Fruit fly (Drosophila melanogaster): ENCODE results near the gene CG11581.

Gene CG11581

DNA sequence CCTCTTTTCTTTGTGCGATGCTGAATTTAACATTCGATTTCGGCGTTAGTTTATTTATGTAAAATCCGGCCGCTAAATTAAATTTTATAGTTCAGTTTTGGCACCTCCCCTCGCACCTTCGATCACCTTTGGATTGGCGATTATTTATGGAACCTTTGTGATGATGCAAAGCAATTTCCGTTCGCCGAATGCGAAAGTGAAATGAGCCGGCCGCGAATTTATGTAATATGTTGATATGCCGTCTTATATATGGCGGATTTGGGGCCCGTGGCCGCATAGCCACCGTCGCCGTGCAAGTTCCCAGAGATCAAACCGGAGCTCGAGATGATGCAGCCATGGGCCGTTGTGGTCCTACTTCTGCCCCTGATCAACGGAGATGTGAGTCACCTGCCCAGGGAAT lies at the start of gene CG11581:
TSS of gene CG11581 (plus strand) at position 301 of the 400 bp plus-strand sequence.
- TF ChIP-seq pad (GFP tag; optimal IDR thresholded peaks at IDR 0.05), result no peak
- no peak for TF ChIP-seq Hr96 (GFP tag; optimal IDR thresholded peaks at IDR 0.05)
- TF ChIP-seq CG5204 (GFP tag; optimal IDR thresholded peaks at IDR 0.05), result no peak
- no peak for TF ChIP-seq CG7101 (tag; optimal IDR thresholded peaks at IDR 0.05)
- no peak for TF ChIP-seq cnc (optimal IDR thresholded peaks at IDR 0.05)
- no peak for TF ChIP-seq ovo (GFP tag; optimal IDR thresholded peaks at IDR 0.05)
- no peak for TF ChIP-seq Mnt (GFP tag; optimal IDR thresholded peaks at IDR 0.05)

DNA sequence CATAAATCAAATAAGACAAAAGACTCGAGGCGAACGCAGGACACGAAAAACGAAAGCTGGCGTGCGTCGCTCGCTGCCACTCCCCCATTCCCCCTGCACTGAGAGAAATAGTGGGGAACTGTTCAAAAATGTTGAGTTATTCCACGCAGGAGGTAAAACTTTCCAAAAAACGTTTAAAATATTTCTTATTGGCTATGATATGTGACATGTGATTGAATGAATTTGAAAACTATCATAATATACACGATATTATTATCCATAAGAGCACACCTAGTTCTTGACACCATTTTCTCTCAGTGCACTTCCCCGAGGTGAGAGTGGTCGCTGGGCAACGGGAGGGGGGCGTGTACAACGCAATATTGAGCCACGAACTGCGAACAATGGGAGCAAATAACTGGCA lies 42.8 kb upstream of the CG11581 start:
- TF ChIP-seq Clk (GFP tag; optimal IDR thresholded peaks at IDR 0.05), result no peak
- no peak for TF ChIP-seq Crg-1 (GFP tag; optimal IDR thresholded peaks at IDR 0.05)
- TF ChIP-seq toe (GFP tag; optimal IDR thresholded peaks at IDR 0.05), result no peak
- no peak for TF ChIP-seq CG12768 (GFP tag; optimal IDR thresholded peaks at IDR 0.05)
- TF ChIP-seq Mnt (GFP tag; optimal IDR thresholded peaks at IDR 0.05), result no peak
- TF ChIP-seq cic (GFP tag; optimal IDR thresholded peaks at IDR 0.05), result no peak

DNA sequence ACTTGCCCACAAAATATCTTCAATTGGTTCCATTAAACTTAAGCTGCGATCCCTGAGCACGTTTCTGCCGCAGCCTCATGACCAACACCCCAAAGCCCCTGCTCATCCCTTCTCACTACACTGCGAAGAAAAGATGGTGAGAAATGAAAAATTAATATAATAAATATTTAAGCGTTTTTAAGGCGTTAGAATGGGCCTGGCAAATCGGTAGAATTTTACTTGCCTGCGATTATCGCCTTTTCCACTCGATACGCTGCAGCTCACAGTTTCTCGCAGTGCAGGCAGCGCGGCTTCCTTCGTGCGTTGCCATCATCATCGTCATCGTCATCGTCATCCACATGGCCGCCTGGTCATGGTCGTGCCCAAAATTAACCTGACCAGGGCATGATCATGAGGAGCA lies 28.6 kb upstream of the CG11581 start:
- TF ChIP-seq CG1620 (GFP tag; optimal IDR thresholded peaks at IDR 0.05), result no peak

DNA sequence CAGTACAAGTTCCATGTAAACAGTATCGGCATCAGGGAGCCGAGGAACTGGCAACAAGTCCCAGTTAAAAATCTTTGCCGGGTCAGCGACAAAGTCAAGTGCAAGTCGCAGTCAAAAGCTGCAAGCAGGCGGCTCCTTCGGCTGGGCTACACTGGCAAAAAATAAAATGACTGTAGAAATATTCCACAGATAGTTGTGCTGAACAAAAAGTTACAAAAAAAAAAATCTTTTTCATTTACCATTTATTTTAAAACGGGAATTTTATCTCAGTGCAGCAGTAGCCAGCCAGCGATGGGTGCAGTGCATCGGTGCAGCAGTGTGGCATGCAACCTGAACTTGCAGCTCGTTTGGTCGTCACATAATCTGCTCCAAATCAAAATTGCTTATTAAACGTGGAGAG lies 27.4 kb upstream of the CG11581 start:
- TF ChIP-seq CG12768 (GFP tag; optimal IDR thresholded peaks at IDR 0.05), result no peak
- no peak for TF ChIP-seq bab1 (GFP tag; optimal IDR thresholded peaks at IDR 0.05)

DNA sequence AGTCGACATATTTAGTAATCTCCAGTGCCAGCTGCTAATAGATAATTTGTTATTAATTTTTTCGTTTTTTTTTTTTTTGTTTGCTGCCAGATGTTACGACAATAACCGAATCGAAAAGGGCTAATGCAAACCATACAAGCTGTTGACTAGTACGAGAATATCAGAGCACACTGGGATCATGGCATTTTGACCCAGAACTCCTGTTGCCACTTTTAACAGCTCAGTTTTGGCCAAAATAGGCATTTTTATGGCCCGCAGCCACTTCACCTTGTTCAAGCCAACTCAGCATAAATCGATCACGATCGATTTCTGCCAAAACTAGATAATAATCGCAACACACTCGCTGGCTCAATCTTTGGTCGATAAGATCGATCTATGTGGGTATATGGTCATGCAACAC lies 24.8 kb upstream of the CG11581 start, which contains the start of gene CG12479:
TSS of gene CG12479 (minus strand) at position 101 of the 400 bp plus-strand sequence.
- TF ChIP-seq CG12768 (GFP tag; optimal IDR thresholded peaks at IDR 0.05), result no peak

DNA sequence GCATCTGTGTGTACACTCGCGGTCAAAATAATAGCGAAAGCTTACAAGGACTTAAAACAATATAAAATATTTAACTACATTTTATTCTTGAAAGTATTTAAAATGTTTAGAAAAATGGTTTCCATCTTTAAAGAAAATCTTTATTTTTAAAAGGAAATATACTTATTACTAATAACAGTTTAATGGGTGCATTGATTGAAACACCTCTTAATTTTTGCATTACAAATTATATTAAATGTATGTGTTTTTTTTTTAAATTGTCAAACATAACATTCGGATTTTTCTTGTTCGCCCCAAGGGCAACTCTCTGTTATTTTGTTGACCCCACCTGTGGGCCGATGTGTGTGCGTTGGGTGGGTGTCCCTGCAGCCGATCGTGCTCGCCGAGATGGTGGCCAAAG lies 23.0 kb upstream of the CG11581 start:
- no peak for TF ChIP-seq CG5204 (GFP tag; optimal IDR thresholded peaks at IDR 0.05)
- no peak for TF ChIP-seq kay (GFP tag; ENCODE audit: borderline replicate concordance)
- no peak for TF ChIP-seq tj (GFP tag; optimal IDR thresholded peaks at IDR 0.05)

DNA sequence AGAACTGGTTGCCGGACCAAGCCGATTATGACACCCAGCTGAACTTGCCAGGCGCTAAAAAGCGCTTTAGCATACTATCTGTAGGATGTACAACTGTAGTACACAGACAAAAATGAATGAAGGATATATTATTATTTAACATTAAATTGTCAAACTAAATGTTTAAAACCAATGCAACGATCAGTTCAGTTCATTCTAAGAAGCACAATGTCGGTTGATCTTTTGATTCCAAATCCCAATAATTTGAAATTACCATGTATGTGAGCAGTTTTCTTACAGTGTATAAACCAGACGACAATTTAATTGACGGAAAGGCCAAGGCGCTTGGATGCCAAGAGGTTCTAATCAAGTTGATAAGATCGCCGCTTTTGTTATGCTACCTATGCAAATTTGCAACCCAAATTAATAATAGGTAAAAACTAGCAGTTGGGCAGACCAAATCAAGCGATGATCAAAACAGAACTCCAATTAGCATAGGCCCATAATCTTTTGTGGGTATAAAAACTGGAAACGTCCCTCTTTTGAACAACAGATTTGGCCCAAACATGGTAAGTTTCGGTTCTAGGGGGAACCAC lies 7.6 kb upstream of the CG11581 start, which contains the start of gene CG12480:
TSS of gene CG12480 (plus strand) at position 525 of the 575 bp plus-strand sequence.
- TF ChIP-seq Mnt (GFP tag; optimal IDR thresholded peaks at IDR 0.05), result no peak
- TF ChIP-seq Hr96 (GFP tag; optimal IDR thresholded peaks at IDR 0.05), result no peak
- TF ChIP-seq CG14711 (tag; optimal IDR thresholded peaks at IDR 0.05), result no peak
- TF ChIP-seq Crg-1 (GFP tag; optimal IDR thresholded peaks at IDR 0.05), result no peak
- no peak for TF ChIP-seq kay (GFP tag; ENCODE audit: borderline replicate concordance)
- no peak for TF ChIP-seq CG7101 (tag; optimal IDR thresholded peaks at IDR 0.05)

DNA sequence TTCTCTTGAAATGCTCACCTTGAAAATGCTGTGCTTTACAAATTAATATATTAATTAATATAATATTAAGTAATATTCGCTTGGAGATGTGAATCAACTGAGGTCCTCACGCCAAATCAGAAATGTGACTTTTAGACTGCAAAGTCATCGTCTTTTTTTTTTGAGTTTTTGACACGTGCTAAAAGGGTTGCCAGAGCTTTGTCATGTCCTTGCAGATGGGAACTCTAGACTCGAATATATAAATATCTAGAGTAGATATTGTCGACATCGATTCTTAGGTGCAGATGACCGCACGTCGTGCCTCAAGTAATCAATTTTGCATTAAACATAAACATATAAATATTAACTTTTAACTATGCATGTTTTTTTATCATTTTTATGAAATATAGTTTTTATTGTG lies 4.2 kb upstream of the CG11581 start, which contains the start of gene betaNACtes1:
TSS of gene betaNACtes1 (minus strand) at position 101 of the 400 bp plus-strand sequence.
- TF ChIP-seq Clk (GFP tag; optimal IDR thresholded peaks at IDR 0.05) (no peak), CG11617 (GFP tag; optimal IDR thresholded peaks at IDR 0.05) (no peak), CG7101 (tag; optimal IDR thresholded peaks at IDR 0.05) (no peak), cnc (optimal IDR thresholded peaks at IDR 0.05) (no peak), cic (GFP tag; optimal IDR thresholded peaks at IDR 0.05) (no peak), pad (GFP tag; optimal IDR thresholded peaks at IDR 0.05) (no peak), toe (GFP tag; optimal IDR thresholded peaks at IDR 0.05) (no peak), Crg-1 (GFP tag; optimal IDR thresholded peaks at IDR 0.05) (no peak), Mnt (GFP tag; optimal IDR thresholded peaks at IDR 0.05) (no peak), CG33017 (tag; optimal IDR thresholded peaks at IDR 0.05) (no peak), ovo (GFP tag; optimal IDR thresholded peaks at IDR 0.05) (no peak), Hr96 (GFP tag; optimal IDR thresholded peaks at IDR 0.05) (no peak), kay (GFP tag; ENCODE audit: borderline replicate concordance) (no peak), CG12768 (GFP tag; optimal IDR thresholded peaks at IDR 0.05) (no peak), bab1 (GFP tag; optimal IDR thresholded peaks at IDR 0.05) (no peak)

DNA sequence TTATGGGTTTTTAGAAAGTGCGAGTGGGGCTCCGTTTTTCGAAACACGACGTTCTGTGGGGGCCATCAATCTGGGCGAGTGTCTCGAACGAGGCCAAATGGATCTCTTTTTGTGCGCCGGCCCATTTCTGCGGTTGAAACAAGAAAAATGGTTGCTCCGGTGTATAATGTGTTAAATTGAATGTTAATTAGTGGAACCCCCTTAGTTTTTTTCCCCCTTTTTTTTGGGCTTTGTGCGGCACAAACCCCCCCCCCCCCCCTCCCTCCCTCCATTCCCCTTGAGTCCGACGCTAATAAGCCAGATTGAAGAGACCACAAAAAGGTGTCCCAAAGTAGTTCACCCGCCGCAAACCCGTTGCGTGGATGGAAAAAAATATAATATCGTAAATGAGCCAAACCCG lies 3.1 kb upstream of the CG11581 start:
- no peak for TF ChIP-seq CG14711 (tag; optimal IDR thresholded peaks at IDR 0.05)
- no peak for TF ChIP-seq CG33017 (tag; optimal IDR thresholded peaks at IDR 0.05)
